Fruit fly (Drosophila melanogaster) ovary, adult (tissue): Measurements from ENCODE around the gene Rab5.
A peak's percentile ranks its signal among the peaks of the same experiment; 100 is the strongest.

Experiments
- CG17801 ChIP-seq: fragments of 200-800 bp; optimal IDR thresholded peaks from 2 replicates; lab custom pipeline; 2019; ENCODE audit warnings: missing biosample characterization, mild to moderate bottlenecking, missing genetic modification characterization, moderate library complexity; ENCODE audit not compliant: partially characterized antibody

Rab5 gene

DNA sequence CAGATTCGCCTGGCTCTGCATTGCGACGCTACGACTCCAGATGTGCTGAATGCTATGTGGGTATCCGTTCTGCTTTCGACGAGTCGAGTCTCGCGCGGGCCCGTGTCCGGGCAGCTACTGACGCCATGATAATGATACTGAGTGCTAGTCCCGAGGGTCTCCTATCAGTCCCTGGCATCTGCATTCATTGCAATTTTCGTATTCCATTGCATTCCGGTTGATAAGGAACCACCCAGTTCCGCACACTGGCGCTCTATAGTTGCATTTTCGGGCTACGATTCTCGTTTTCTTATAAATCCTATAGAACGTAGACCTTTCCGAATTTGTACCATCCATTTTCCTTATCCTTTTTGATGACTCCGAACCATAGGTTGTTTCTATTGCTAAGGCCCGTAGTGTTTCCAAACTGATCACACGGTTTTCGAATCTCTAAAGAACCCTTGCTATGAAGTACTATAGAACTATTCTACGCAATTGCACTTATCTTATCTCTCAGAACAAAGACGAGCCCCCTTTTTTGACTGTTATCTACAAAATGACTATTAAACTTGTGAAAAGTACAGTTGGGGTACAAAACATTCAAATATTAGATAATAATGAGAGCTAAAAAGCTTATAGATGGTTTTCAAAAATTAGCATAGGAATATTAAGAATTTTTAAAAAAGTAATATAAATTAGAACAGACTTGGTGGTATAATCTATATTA, 6.5 kb upstream of the Rab5 start, which contains the start of gene CG3597:
TSS of gene CG3597 (minus strand) at position 119 of the 706 bp plus-strand sequence.
- TF ChIP-seq CG17801 (GFP tag; lab: Kevin White, UChicago) = no peak

DNA sequence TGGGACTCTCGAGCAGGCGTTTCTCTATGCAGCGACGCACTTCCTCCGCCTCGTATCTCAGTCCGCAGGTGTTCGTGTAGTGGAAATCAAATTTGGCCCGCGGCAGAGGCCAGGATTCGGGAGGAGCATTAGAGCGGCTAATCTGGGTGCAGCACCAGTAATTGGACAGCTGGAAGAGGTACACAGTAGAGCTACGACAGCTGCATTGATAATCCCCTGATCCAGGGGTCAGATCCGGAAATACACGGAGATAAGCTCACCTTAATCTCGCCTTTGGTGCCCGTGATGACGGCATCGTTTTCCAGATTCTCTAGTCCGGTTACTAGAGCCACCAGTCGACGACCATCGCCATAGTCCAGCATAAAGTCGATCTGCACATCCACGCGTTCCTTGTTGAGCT, 5.3 kb upstream of the Rab5 start:
- no peak for TF ChIP-seq CG17801 (GFP tag; lab: Kevin White, UChicago)

DNA sequence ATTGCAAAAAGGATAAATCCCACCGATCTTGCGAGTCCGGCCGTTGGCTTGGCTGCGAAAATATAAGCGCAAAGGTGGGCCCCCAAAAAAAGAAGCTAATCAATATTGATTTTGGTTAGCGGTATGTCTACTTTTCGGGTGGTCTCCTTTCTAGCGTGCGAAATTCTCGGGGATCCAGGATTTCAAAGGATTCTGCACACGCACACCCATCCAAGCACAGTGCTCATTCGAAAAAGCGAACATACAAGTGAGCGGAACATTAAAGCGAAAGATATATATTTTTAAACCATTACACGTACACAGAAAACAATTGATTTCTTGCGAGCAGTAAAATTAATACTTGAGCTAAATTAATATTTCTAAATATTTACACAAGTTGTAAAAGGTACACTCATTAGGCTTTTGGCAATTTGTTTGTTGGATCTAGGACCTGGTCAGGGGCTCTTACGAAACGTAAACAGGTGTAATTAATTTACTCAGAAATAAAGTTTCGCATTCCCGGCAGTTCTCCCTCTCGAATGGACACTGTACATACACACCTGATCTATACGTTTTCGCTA, 662 bp upstream of the Rab5 start:
- no peak for TF ChIP-seq CG17801 (GFP tag; lab: Kevin White, UChicago)

DNA sequence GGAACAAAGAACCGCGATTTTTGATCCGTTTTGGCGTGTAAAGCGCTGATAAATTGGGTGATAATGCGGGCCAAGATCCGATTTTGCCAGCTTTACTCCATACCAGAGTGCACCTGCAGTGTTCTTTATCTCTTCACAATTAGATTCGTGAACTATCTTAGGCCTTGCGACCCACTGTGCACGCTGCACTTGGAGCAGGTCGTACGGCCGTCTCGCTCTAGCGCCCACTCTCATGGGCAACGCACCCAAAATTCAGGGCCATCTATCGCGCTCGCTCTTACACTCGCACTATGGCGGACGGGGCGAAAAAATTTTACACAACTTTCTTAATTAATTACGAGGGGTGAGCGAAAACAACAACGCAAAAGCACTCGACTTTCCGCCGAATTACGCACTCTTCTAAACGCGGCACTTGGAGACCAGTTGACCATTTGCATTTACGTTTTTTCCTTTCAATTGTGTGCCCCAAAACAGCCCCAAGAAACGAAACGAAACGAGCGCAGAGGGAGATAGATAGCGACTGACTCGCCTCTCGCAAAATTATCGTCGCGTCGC, 796 bp downstream of the Rab5 start:
- no peak for TF ChIP-seq CG17801 (GFP tag; lab: Kevin White, UChicago)

dm6 chr2L:2363626-2364147, 1.4 kb downstream of the Rab5 start:
- peak; percentile 97 for TF ChIP-seq CG17801 (GFP tag; lab: Kevin White, UChicago)

- no peak for TF ChIP-seq CG17801 (GFP tag; lab: Kevin White, UChicago)
Observed at dm6 chr2L:2362808-2363394, 2.2 kb downstream of the Rab5 start.

DNA sequence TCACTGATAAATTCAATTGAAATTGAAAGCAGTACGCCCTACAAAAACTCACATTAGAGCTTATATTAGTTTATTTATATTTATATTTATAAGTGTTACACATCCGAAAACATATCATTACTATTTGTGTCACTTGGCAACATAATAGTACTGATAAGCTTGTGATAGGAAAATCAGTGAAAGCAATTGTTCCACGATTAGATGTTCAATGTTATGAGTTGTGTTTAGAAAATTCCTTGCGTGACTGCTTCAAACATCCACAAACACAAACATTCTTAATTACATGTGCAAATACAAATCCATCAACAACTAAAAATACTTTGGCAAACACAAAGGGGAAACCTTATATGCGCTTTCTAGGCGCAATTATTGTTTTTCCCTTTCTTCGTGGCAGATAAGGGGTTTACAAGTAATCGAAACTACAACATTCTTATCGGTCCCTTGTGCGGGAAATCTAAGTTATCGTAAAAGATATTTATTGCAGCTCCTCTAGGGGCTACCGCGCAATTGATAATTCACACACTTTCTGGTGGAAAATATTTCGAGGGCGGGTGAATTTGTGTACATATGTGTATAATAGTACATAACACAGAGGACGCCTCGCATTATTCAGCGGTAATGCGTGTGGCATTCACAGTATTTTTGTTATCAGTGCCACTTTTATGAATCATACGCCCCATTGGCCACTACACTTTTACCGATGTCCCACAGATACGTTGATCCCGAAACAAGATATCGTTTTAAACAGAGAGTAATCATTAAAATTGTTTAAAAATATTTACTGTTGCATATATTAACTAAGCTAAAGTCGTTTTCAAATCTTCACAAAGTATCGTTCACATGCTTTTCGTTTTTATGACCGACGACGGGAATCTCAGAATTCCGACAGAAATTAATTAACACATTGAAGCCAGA, 2.9 kb downstream of the Rab5 start:
- no peak for TF ChIP-seq CG17801 (GFP tag; lab: Kevin White, UChicago)

DNA sequence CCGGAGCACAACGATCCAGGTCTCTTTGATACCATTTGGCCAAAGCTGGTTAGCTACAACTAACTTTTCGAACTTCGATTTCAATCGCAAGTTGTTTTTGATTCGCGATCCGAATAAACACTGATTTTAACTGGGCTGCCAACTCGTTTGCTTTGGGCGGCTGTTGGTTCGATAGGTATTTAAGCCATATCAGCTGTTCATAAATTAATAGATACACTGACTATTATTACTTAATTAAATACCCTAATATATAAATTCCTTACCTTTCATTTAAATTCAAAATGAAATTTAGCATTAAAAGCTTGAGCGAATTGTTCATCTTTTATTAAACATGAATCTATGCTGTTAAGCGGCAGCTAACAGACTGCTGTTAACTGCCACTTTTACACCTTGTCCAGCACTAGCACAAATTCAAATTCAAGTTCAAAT, 7.8 kb downstream of the Rab5 start, which contains the start of gene CG9967:
TSS of gene CG9967 (minus strand) at position 129 of the 429 bp plus-strand sequence.
- TF ChIP-seq CG17801 (GFP tag; lab: Kevin White, UChicago) = peak; percentile 46

DNA sequence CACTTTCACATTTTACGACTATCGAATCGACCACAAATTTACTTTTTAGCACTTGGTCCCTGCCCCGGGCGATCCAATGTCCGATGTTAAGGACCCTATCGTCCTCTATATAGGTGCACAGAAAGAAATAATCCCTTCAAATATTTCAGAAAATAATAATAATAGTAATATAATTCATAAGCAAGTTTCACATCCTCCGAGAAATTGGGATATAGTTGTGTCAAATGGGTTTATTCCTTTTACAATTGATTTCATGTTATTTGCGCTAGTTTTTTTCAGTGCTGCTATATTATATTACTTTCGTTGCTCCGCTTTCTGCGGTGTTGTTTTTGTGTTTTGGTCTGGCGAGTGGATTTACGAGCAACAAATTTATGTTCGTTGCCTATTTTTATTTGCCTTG, 16.6 kb downstream of the Rab5 start:
- TF ChIP-seq CG17801 (GFP tag; lab: Kevin White, UChicago) = no peak

DNA sequence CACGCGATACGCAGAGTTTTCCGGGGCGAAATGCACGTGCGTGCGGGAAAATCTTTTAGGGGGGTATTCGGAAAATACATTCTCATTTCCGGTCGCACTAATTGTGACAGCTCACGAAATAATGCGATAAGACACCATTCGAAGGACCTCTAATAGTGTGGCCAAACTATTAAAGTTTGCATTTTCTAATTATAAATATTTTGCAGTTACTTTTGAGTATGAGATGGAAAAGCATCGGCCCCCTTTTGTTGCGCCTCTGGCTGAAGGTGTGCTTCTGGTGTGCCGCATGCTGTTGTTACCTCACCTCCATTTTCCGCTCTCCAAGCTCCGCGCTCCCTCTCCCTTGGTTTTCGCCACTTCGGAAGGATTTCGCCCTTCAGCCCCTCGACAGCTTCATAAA, 50.9 kb downstream of the Rab5 start:
- no peak for TF ChIP-seq CG17801 (GFP tag; lab: Kevin White, UChicago)

- TF ChIP-seq CG17801 (GFP tag; lab: Kevin White, UChicago) = no peak
Observed at dm6 chr2L:2311449-2311848, 53.6 kb downstream of the Rab5 start, which contains the start of gene eys. Gene eys (plus strand): TSS chr2L:2311680.
